Fruit fly (Drosophila melanogaster) whole organism, embryonic: Measurements from ENCODE around the gene Taf11.

Experiments used
- Asciz ChIP-seq: fragments of 200-800 bp; sonication (Bioruptor generic); optimal IDR thresholded peaks from 2 replicates; lab custom pipeline; 2017; ENCODE audit warnings: missing biosample characterization, mild to moderate bottlenecking, missing genetic modification characterization, missing genetic modification reagents
- Bgb ChIP-seq: fragments of 200-800 bp; sonication (Bioruptor generic); IDR thresholded peaks from 2 replicates; pipeline ENCODE4 v1.3.6; 2022; ENCODE audit warnings: missing biosample characterization, missing genetic modification characterization; ENCODE audit not compliant: partially characterized antibody
- CG11398 ChIP-seq: fragments of 200-800 bp; sonication (Bioruptor generic); optimal IDR thresholded peaks from 2 replicates; lab custom pipeline; 2016; ENCODE audit warnings: missing biosample characterization, missing genetic modification characterization
- CG12219 ChIP-seq: fragments of 200-800 bp; sonication (Bioruptor generic); optimal IDR thresholded peaks from 3 replicates; lab custom pipeline; 2018; ENCODE audit warnings: missing biosample characterization, mild to moderate bottlenecking, missing genetic modification characterization
- CG12236 ChIP-seq: fragments of 200-800 bp; sonication (Bioruptor generic); optimal IDR thresholded peaks from 2 replicates; lab custom pipeline; 2016; ENCODE audit warnings: missing biosample characterization, missing genetic modification characterization
- CG13894 ChIP-seq: fragments of 200-800 bp; sonication (Bioruptor generic); optimal IDR thresholded peaks from 3 replicates; lab custom pipeline; 2018; ENCODE audit warnings: missing biosample characterization, mild to moderate bottlenecking, missing genetic modification characterization, moderate library complexity
- CG14441 ChIP-seq: fragments of 200-800 bp; sonication (Bioruptor generic); IDR thresholded peaks from 2 replicates; pipeline ENCODE4 v1.3.6; 2022; ENCODE audit warnings: missing biosample characterization, missing genetic modification characterization
- CG17385 ChIP-seq: fragments of 200-800 bp; sonication (Bioruptor generic); optimal IDR thresholded peaks from 3 replicates; lab custom pipeline; 2018; ENCODE audit warnings: missing biosample characterization, mild to moderate bottlenecking, missing genetic modification characterization
- CG17612 ChIP-seq: fragments of 200-800 bp; sonication (Bioruptor generic); IDR thresholded peaks from 2 replicates; pipeline ENCODE4 v1.3.6; 2022; ENCODE audit warnings: missing biosample characterization, missing genetic modification characterization
- CG2120 ChIP-seq: fragments of 200-800 bp; sonication (Bioruptor generic); optimal IDR thresholded peaks from 3 replicates; lab custom pipeline; 2016; ENCODE audit warnings: missing biosample characterization, missing genetic modification characterization
- CG2889 ChIP-seq: fragments of 200-800 bp; sonication (Bioruptor generic); IDR thresholded peaks from 3 replicates; pipeline ENCODE4 v1.3.6; 2022; ENCODE audit warnings: missing biosample characterization, missing genetic modification characterization
- CG32772 ChIP-seq: fragments of 200-800 bp; sonication (Bioruptor generic); IDR thresholded peaks from 2 replicates; pipeline ENCODE4 v1.3.6; 2022; ENCODE audit warnings: missing biosample characterization, missing genetic modification characterization
- CG33213 ChIP-seq: fragments of 200-800 bp; sonication (Bioruptor generic); optimal IDR thresholded peaks from 3 replicates; lab custom pipeline; 2016; ENCODE audit warnings: missing biosample characterization, missing genetic modification characterization
- CG3995 ChIP-seq: fragments of 200-800 bp; sonication (Bioruptor generic); optimal IDR thresholded peaks from 3 replicates; lab custom pipeline; 2016; ENCODE audit warnings: missing biosample characterization, missing genetic modification characterization
- CG4404 ChIP-seq: fragments of 200-800 bp; sonication (Bioruptor generic); IDR thresholded peaks from 2 replicates; pipeline ENCODE4 v1.3.6; 2022; ENCODE audit warnings: missing biosample characterization, missing genetic modification characterization
- CG4854 ChIP-seq: fragments of 200-800 bp; sonication (Bioruptor generic); optimal IDR thresholded peaks from 2 replicates; lab custom pipeline; 2016; ENCODE audit warnings: missing biosample characterization, missing genetic modification characterization, inconsistent platforms
- CG7963 ChIP-seq: fragments of 200-800 bp; sonication (Bioruptor generic); IDR thresholded peaks from 3 replicates; pipeline ENCODE4 v1.3.6; 2022; ENCODE audit warnings: missing biosample characterization, missing genetic modification characterization; ENCODE audit not compliant: partially characterized antibody
- CG7987 ChIP-seq: fragments of 200-800 bp; sonication (Bioruptor generic); optimal IDR thresholded peaks from 2 replicates; lab custom pipeline; 2018; ENCODE audit warnings: missing biosample characterization, mild to moderate bottlenecking, missing genetic modification characterization, moderate library complexity
- CG8290 ChIP-seq, 3 experiments: fragments of 200-800 bp; sonication (Bioruptor generic); optimal IDR thresholded peaks; 2 replicates each; lab custom pipeline; 2016 to 2019; ENCODE audit warnings: missing biosample characterization in 3 of 3, missing genetic modification characterization in 3 of 3, mild to moderate bottlenecking in 2 of 3, moderate library complexity in 1 of 3
- CkIIα-i1 ChIP-seq: fragments of 200-800 bp; sonication (Bioruptor generic); IDR thresholded peaks from 2 replicates; pipeline ENCODE4 v1.3.6; 2022; ENCODE audit warnings: missing biosample characterization, missing genetic modification characterization
- D19A ChIP-seq: fragments of 200-800 bp; optimal IDR thresholded peaks from 3 replicates; lab custom pipeline; 2019; ENCODE audit warnings: missing biosample characterization, mild to moderate bottlenecking, missing genetic modification characterization, moderate library complexity
- Dad ChIP-seq: fragments of 200-800 bp; sonication (Bioruptor generic); optimal IDR thresholded peaks from 3 replicates; lab custom pipeline; 2016; ENCODE audit warnings: missing biosample characterization, missing genetic modification characterization
- Deaf1 ChIP-seq: fragments of 200-800 bp; optimal IDR thresholded peaks from 3 replicates; lab custom pipeline; 2019; ENCODE audit warnings: missing biosample characterization, mild to moderate bottlenecking, missing genetic modification characterization, moderate library complexity
- Doc3 ChIP-seq: fragments of 200-800 bp; sonication (Bioruptor generic); IDR thresholded peaks from 3 replicates; pipeline ENCODE4 v1.3.6; 2022; ENCODE audit warnings: missing biosample characterization, missing genetic modification characterization; ENCODE audit not compliant: partially characterized antibody
- Eip74EF ChIP-seq, 2 experiments: fragments of 200-800 bp in 1 of 2; fragments of >200 bp in 1 of 2; sonication (Bioruptor generic) in 1 of 2; optimal IDR thresholded peaks; 2 replicates each; lab custom pipeline; 2017 to 2019; ENCODE audit warnings: missing biosample characterization in 2 of 2, missing genetic modification characterization in 2 of 2, mild to moderate bottlenecking in 1 of 2, moderate library complexity in 1 of 2
- Jarid2 ChIP-seq: fragments of 200-800 bp; sonication (Bioruptor generic); optimal IDR thresholded peaks from 3 replicates; lab custom pipeline; 2017; ENCODE audit warnings: mild to moderate bottlenecking, missing biosample characterization, missing genetic modification reagents, missing genetic modification characterization
- Kr ChIP-seq: fragments of 200-800 bp; sonication (Bioruptor generic); optimal IDR thresholded peaks from 2 replicates; lab custom pipeline; 2017; ENCODE audit warnings: missing biosample characterization, mild to moderate bottlenecking, missing genetic modification characterization
- Mad ChIP-seq: fragments of 200-800 bp; sonication (Bioruptor generic); optimal IDR thresholded peaks from 2 replicates; lab custom pipeline; 2016; ENCODE audit warnings: missing biosample characterization, missing genetic modification characterization
- Myb ChIP-seq: fragments of 200-800 bp; sonication (Bioruptor generic); optimal IDR thresholded peaks from 2 replicates; lab custom pipeline; 2016; ENCODE audit warnings: missing biosample characterization, missing genetic modification characterization
- Oaz ChIP-seq: fragments of 200-800 bp; sonication (Bioruptor generic); IDR thresholded peaks from 2 replicates; pipeline ENCODE4 v1.3.6; 2022; ENCODE audit warnings: missing biosample characterization, missing genetic modification characterization
- Sin3A ChIP-seq: fragments of >200 bp; optimal IDR thresholded peaks from 2 replicates; lab custom pipeline; 2018
- Xbp1 ChIP-seq: fragments of 200-800 bp; sonication (Bioruptor generic); optimal IDR thresholded peaks from 3 replicates; lab custom pipeline; 2016; ENCODE audit warnings: missing biosample characterization, mild to moderate bottlenecking, missing genetic modification characterization
- ap ChIP-seq: fragments of 200-800 bp; sonication (Bioruptor generic); IDR thresholded peaks from 2 replicates; pipeline ENCODE4 v1.3.6; 2022; ENCODE audit warnings: missing biosample characterization, missing genetic modification characterization
- bigmax ChIP-seq: fragments of 200-800 bp; sonication (Bioruptor generic); optimal IDR thresholded peaks from 2 replicates; lab custom pipeline; 2018; ENCODE audit warnings: missing biosample characterization, mild to moderate bottlenecking, missing genetic modification characterization
- btn ChIP-seq: fragments of 200-800 bp; sonication (Bioruptor generic); optimal IDR thresholded peaks from 2 replicates; lab custom pipeline; 2016; ENCODE audit warnings: missing biosample characterization, missing genetic modification characterization
- chm ChIP-seq: fragments of 200-800 bp; sonication (Bioruptor generic); IDR thresholded peaks from 2 replicates; pipeline ENCODE4 v1.3.6; 2022; ENCODE audit warnings: missing biosample characterization, missing genetic modification characterization
- da ChIP-seq: fragments of 200-800 bp; sonication (Bioruptor generic); optimal IDR thresholded peaks from 2 replicates; lab custom pipeline; 2016; ENCODE audit warnings: missing biosample characterization, missing genetic modification characterization
- dati ChIP-seq: fragments of 200-800 bp; sonication (Bioruptor generic); IDR thresholded peaks from 2 replicates; pipeline ENCODE4 v1.3.6; 2022; ENCODE audit warnings: missing biosample characterization, missing genetic modification characterization
- fd102C ChIP-seq: fragments of 200-800 bp; sonication (Bioruptor generic); optimal IDR thresholded peaks from 2 replicates; lab custom pipeline; 2018; ENCODE audit warnings: missing biosample characterization, mild to moderate bottlenecking, missing genetic modification characterization, moderate library complexity
- fd3F ChIP-seq: fragments of 200-800 bp; sonication (Bioruptor generic); optimal IDR thresholded peaks from 2 replicates; lab custom pipeline; 2018; ENCODE audit warnings: missing biosample characterization, mild to moderate bottlenecking, missing genetic modification characterization, moderate library complexity
- gcm ChIP-seq: fragments of 200-800 bp; sonication (Bioruptor generic); optimal IDR thresholded peaks from 2 replicates; lab custom pipeline; 2019; ENCODE audit warnings: missing biosample characterization, mild to moderate bottlenecking, missing genetic modification characterization, moderate library complexity
- gsb ChIP-seq: fragments of 200-800 bp; sonication (Bioruptor generic); IDR thresholded peaks from 2 replicates; pipeline ENCODE4 v1.3.6; 2022; ENCODE audit warnings: missing biosample characterization, missing genetic modification characterization
- ham ChIP-seq: fragments of 200-800 bp; sonication (Bioruptor generic); IDR thresholded peaks from 2 replicates; pipeline ENCODE4 v1.3.6; 2022; ENCODE audit warnings: missing biosample characterization, missing genetic modification characterization
- kah ChIP-seq: fragments of 200-800 bp; sonication (Bioruptor generic); optimal IDR thresholded peaks from 2 replicates; lab custom pipeline; 2018; ENCODE audit warnings: missing biosample characterization, mild to moderate bottlenecking, missing genetic modification characterization
- repo ChIP-seq: fragments of 200-800 bp; sonication (Bioruptor generic); optimal IDR thresholded peaks from 2 replicates; lab custom pipeline; 2016; ENCODE audit warnings: missing biosample characterization, missing genetic modification characterization
- schlank ChIP-seq: fragments of 200-800 bp; sonication (Bioruptor generic); optimal IDR thresholded peaks from 2 replicates; lab custom pipeline; 2018; ENCODE audit warnings: missing biosample characterization, mild to moderate bottlenecking, missing genetic modification characterization
- sd ChIP-seq: fragments of 200-800 bp; sonication (Bioruptor generic); optimal IDR thresholded peaks from 3 replicates; lab custom pipeline; 2018; ENCODE audit warnings: missing biosample characterization, mild to moderate bottlenecking, missing genetic modification characterization, moderate library complexity
- shn ChIP-seq: fragments of 200-800 bp; sonication (Bioruptor generic); optimal IDR thresholded peaks from 3 replicates; lab custom pipeline; 2016; ENCODE audit warnings: missing biosample characterization, missing genetic modification characterization
- so ChIP-seq: fragments of 200-800 bp; sonication (Bioruptor generic); IDR thresholded peaks from 3 replicates; pipeline ENCODE4 v1.3.6; 2022; ENCODE audit warnings: missing biosample characterization, missing genetic modification characterization
- z ChIP-seq: fragments of 200-800 bp; sonication (Bioruptor generic); IDR thresholded peaks from 3 replicates; pipeline ENCODE4 v1.3.6; 2022; ENCODE audit warnings: missing biosample characterization, missing genetic modification characterization
- zfh2 ChIP-seq: fragments of 200-800 bp; sonication (Bioruptor generic); optimal IDR thresholded peaks from 2 replicates; lab custom pipeline; 2016; ENCODE audit warnings: missing biosample characterization, missing genetic modification characterization

Gene Taf11

dm6 chr2L:9774980-9775628, 12.0 kb upstream of the Taf11 start, which contains the start of the genes ppk11 and ppk16 (continued):
- TF ChIP-seq gcm (GFP tag; lab: Kevin White, UChicago) (no peak), da (GFP tag; lab: Kevin White, UChicago) (no peak), btn (GFP tag; lab: Kevin White, UChicago) (no peak), CG13894 (no peak), dati (GFP tag; lab: Robert Waterston, UW) (no peak), z (GFP tag; lab: Robert Waterston, UW) (no peak), CG2889 (GFP tag; lab: Robert Waterston, UW) (no peak), fd3F (GFP tag; lab: Kevin White, UChicago) (peak; percentile 7), gsb (no peak), Kr (GFP tag; lab: Kevin White, UChicago) (no peak), Oaz (GFP tag; lab: Robert Waterston, UW) (no peak), CkIIα-i1 (no peak), CG7963 (no peak), repo (no peak), CG32772 (no peak), Bgb (GFP tag; lab: Robert Waterston, UW) (no peak), Sin3A (lab: Kevin White, UChicago) (no peak), CG3995 (GFP tag; lab: Kevin White, UChicago) (no peak), CG14441 (GFP tag; lab: Robert Waterston, UW) (no peak), CG8290 (GFP tag; optimal IDR thresholded peaks at IDR 0.05; lab: Kevin White, UChicago) (no peak), CG8290 (tag; optimal IDR thresholded peaks at IDR 0.05; lab: Kevin White, UChicago) (no peak), Deaf1 (tag; lab: Kevin White, UChicago) (no peak), CG17612 (no peak), CG33213 (GFP tag; lab: Kevin White, UChicago) (peak; percentile 21), CG2120 (GFP tag; lab: Kevin White, UChicago) (no peak), ham (no peak), CG12236 (GFP tag; lab: Kevin White, UChicago) (peak; percentile 56), chm (GFP tag; lab: Robert Waterston, UW) (no peak), CG17385 (GFP tag; lab: Kevin White, UChicago) (no peak), Jarid2 (GFP tag; lab: Kevin White, UChicago) (no peak), Asciz (peak; percentile 55), CG11398 (GFP tag; lab: Kevin White, UChicago) (peak; percentile 54), Doc3 (no peak), so (GFP tag; lab: Robert Waterston, UW) (no peak), kah (GFP tag; lab: Kevin White, UChicago) (no peak), Myb (GFP tag; lab: Kevin White, UChicago) (no peak), D19A (tag; lab: Kevin White, UChicago) (no peak), bigmax (no peak), ap (GFP tag; lab: Robert Waterston, UW) (no peak), zfh2 (no peak), shn (GFP tag; lab: Kevin White, UChicago) (no peak), sd (no peak), schlank (no peak), CG4404 (GFP tag; lab: Robert Waterston, UW) (no peak), CG12219 (GFP tag; lab: Kevin White, UChicago) (no peak), Eip74EF (GFP tag; optimal IDR thresholded peaks at IDR 0.05; lab: Kevin White, UChicago) (peak in 1 of 2 experiments; percentile 42), CG7987 (GFP tag; lab: Kevin White, UChicago) (peak; percentile 41), Mad (GFP tag; lab: Kevin White, UChicago) (no peak), Dad (GFP tag; lab: Kevin White, UChicago) (no peak), CG4854 (no peak), fd102C (GFP tag; lab: Kevin White, UChicago) (no peak), Xbp1 (GFP tag; lab: Kevin White, UChicago) (no peak)
